Fruit fly (Drosophila melanogaster) whole organism, embryonic: ENCODE data around the gene CG6325.

Experiments used
- ATbp ChIP-seq: fragments of 200-800 bp; sonication (Bioruptor generic); optimal IDR thresholded peaks from 2 replicates; lab custom pipeline; 2017; ENCODE audit warnings: missing biosample characterization, mild to moderate bottlenecking, missing genetic modification characterization, missing genetic modification reagents
- CG1603 ChIP-seq: fragments of 200-800 bp; sonication (Bioruptor generic); optimal IDR thresholded peaks from 2 replicates; lab custom pipeline; 2019; ENCODE audit warnings: missing biosample characterization, mild to moderate bottlenecking, missing genetic modification characterization, moderate library complexity
- CG18476 ChIP-seq: fragments of 200-800 bp; sonication (Bioruptor generic); optimal IDR thresholded peaks from 2 replicates; lab custom pipeline; 2016; ENCODE audit warnings: missing biosample characterization, mild to moderate bottlenecking, missing genetic modification characterization
- Dfd ChIP-seq, 2 experiments: fragments of >200 bp; optimal IDR thresholded peaks; 2 replicates each; lab custom pipeline; 2017; ENCODE audit warnings: missing biosample characterization in 2 of 2, missing genetic modification characterization in 2 of 2
- Dip3 ChIP-seq: fragments of 200-800 bp; sonication (Bioruptor generic); optimal IDR thresholded peaks from 3 replicates; lab custom pipeline; 2016; ENCODE audit warnings: missing biosample characterization, missing genetic modification characterization
- Ets97D ChIP-seq: fragments of 200-800 bp; sonication (Bioruptor generic); optimal IDR thresholded peaks from 3 replicates; lab custom pipeline; 2016; ENCODE audit warnings: missing biosample characterization, missing genetic modification characterization
- bcd ChIP-seq: fragments of 200-800 bp; sonication (Bioruptor generic); optimal IDR thresholded peaks from 2 replicates; lab custom pipeline; 2017; ENCODE audit warnings: missing biosample characterization, mild to moderate bottlenecking, missing genetic modification characterization
- jigr1 ChIP-seq: fragments of 200-800 bp; sonication (Bioruptor generic); IDR thresholded peaks from 3 replicates; pipeline ENCODE4 v1.3.6; 2022; ENCODE audit warnings: missing biosample characterization, missing genetic modification characterization
- psq ChIP-seq: fragments of 200-800 bp; sonication (Bioruptor generic); optimal IDR thresholded peaks from 2 replicates; lab custom pipeline; 2017; ENCODE audit warnings: missing biosample characterization, missing genetic modification characterization
- salm ChIP-seq: fragments of 200-800 bp; sonication (Bioruptor generic); optimal IDR thresholded peaks from 2 replicates; lab custom pipeline; 2018; ENCODE audit warnings: missing biosample characterization, mild to moderate bottlenecking, missing genetic modification characterization
- shn ChIP-seq: fragments of 200-800 bp; sonication (Bioruptor generic); optimal IDR thresholded peaks from 3 replicates; lab custom pipeline; 2016; ENCODE audit warnings: missing biosample characterization, missing genetic modification characterization

DNA sequence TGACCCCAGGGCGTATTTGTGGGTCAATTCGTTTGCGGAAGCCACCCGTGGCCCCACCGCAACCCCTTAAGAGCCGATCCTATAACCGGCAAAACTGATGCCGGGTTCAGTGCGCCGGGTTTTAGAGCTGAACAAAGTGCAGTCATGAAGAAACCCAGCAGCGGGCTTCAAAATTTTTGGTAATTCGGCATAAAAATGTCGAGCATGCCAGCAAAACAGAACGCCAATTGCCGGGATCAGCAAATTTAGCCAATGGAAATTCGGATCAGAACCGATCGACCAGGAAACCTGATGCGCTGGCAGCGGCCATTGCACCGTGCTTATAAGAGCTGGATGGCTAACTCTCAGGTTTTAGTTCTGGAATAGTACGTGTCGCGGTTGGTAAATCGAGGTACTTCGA is 573 bp upstream of the CG6325 start:
- TF ChIP-seq CG1603 (tag; lab: Kevin White, UChicago) (no peak), CG18476 (GFP tag; lab: Kevin White, UChicago) (no peak), salm (tag; lab: Kevin White, UChicago) (no peak), psq (GFP tag; lab: Kevin White, UChicago) (no peak), ATbp (GFP tag; lab: Kevin White, UChicago) (no peak), Dfd (GFP tag; optimal IDR thresholded peaks at IDR 0.05; lab: Kevin White, UChicago) (no peak), bcd (GFP tag; lab: Kevin White, UChicago) (no peak), jigr1 (GFP tag; lab: Robert Waterston, UW) (no peak), Ets97D (GFP tag; lab: Kevin White, UChicago) (no peak), Dip3 (GFP tag; lab: Kevin White, UChicago) (no peak), shn (GFP tag; lab: Kevin White, UChicago) (no peak)
